Worm (Caenorhabditis elegans) whole organism, L4 larva: ENCODE measurements around the gene nfyb-1.

Experiments used
- T20F7.1 ChIP-seq: fragments of 200-800 bp; sonication (Bioruptor generic); optimal IDR thresholded peaks from 2 replicates; lab custom pipeline; 2018; ENCODE audit warnings: mild to moderate bottlenecking, missing genetic modification characterization, missing compliant biosample characterization
- ceh-62 ChIP-seq: sonication (generic microtip); optimal IDR thresholded peaks from 2 replicates; lab custom pipeline; 2017; ENCODE audit warnings: missing biosample characterization, missing genetic modification characterization
- dpl-1 ChIP-seq: fragments of 150-350 bp; optimal IDR thresholded peaks from 2 replicates; lab custom pipeline; 2014; ENCODE audit warnings: missing biosample characterization, missing genetic modification reagents, missing genetic modification characterization
- fos-1 ChIP-seq: fragments of 150-350 bp; optimal IDR thresholded peaks from 2 replicates; lab custom pipeline; 2014; ENCODE audit warnings: missing biosample characterization, missing genetic modification characterization
- lim-7 ChIP-seq: fragments of 200-800 bp; sonication (Bioruptor generic); IDR thresholded peaks from 2 replicates; pipeline ENCODE4 v1.3.6; 2022; ENCODE audit warnings: missing genetic modification characterization, missing compliant biosample characterization
- lin-39 ChIP-seq: fragments of 150-350 bp; optimal IDR thresholded peaks from 2 replicates; lab custom pipeline; 2014; ENCODE audit warnings: missing biosample characterization, missing genetic modification reagents, missing genetic modification characterization
- madf-5 ChIP-seq, 2 experiments: fragments of 200-800 bp; sonication (Bioruptor generic); IDR thresholded peaks; 2 replicates each; pipeline ENCODE4 v1.3.6; 2022; ENCODE audit warnings: missing compliant biosample characterization in 2 of 2, missing genetic modification characterization in 2 of 2
- mep-1 ChIP-seq: fragments of 150-350 bp; sonication (generic microtip); optimal IDR thresholded peaks from 3 replicates; lab custom pipeline; 2014; ENCODE audit warnings: missing biosample characterization, missing genetic modification characterization
- nhr-76 ChIP-seq: fragments of 150-350 bp; optimal IDR thresholded peaks from 2 replicates; lab custom pipeline; 2014; ENCODE audit warnings: missing biosample characterization, missing genetic modification characterization
- nhr-77 ChIP-seq: fragments of 150-350 bp; optimal IDR thresholded peaks from 2 replicates; lab custom pipeline; 2014; ENCODE audit warnings: missing biosample characterization, missing genetic modification characterization
- snpc-4 ChIP-seq: fragments of 150-350 bp; optimal IDR thresholded peaks from 2 replicates; lab custom pipeline; 2014; ENCODE audit warnings: missing biosample characterization, missing genetic modification characterization
- unc-62 ChIP-seq, 3 experiments: fragments of 150-350 bp in 1 of 3; sonication (generic microtip); optimal IDR thresholded peaks in 2 of 3; peaks in 1 of 3; 1 replicate in 1 of 3; 2 replicates in 2 of 3; lab custom pipeline; 2014 to 2017; ENCODE audit warnings: missing biosample characterization in 3 of 3, missing genetic modification characterization in 3 of 3, missing genetic modification reagents in 3 of 3, missing genotype in 1 of 3
- zip-2 ChIP-seq: fragments of 150-350 bp; optimal IDR thresholded peaks from 2 replicates; lab custom pipeline; 2014; ENCODE audit warnings: missing biosample characterization, missing genetic modification characterization
- ztf-11 ChIP-seq: fragments of 150-350 bp; optimal IDR thresholded peaks from 2 replicates; lab custom pipeline; 2014; ENCODE audit warnings: missing biosample characterization, missing genetic modification characterization

ce11 chrII:511968-512367 is 44.8 kb upstream of the nfyb-1 start:
- TF ChIP-seq zip-2 (tag; lab: Kevin White, UChicago) (no peak), lim-7 (GFP tag; lab: Robert Waterston, UW) (no peak), fos-1 (tag; lab: Kevin White, UChicago) (no peak), nhr-77 (tag; lab: Kevin White, UChicago) (no peak), mep-1 (tag; lab: Kevin White, UChicago) (no peak), unc-62 (GFP tag; optimal IDR thresholded peaks at IDR 0.05 in 1 of 2; lab: Kevin White, UChicago) (no peak), unc-62 (tag; optimal IDR thresholded peaks at IDR 0.05; lab: Kevin White, UChicago) (no peak), lin-39 (tag; lab: Kevin White, UChicago) (no peak), snpc-4 (tag; lab: Kevin White, UChicago) (no peak), ztf-11 (tag; lab: Kevin White, UChicago) (no peak), madf-5 (GFP tag; IDR thresholded peaks at IDR 0.05; lab: Robert Waterston, UW) (no peak), T20F7.1 (no peak), dpl-1 (GFP tag; lab: Kevin White, UChicago) (no peak), nhr-76 (tag; lab: Kevin White, UChicago) (no peak), ceh-62 (tag; lab: Kevin White, UChicago) (no peak)
